Fruit fly (Drosophila melanogaster) whole organism, pupa: ENCODE measurements around the gene CG14269.

Source experiments
- CG10348 ChIP-seq: fragments of 200-800 bp; sonication (Bioruptor generic); IDR thresholded peaks from 2 replicates; pipeline ENCODE4 v1.3.6; 2022; ENCODE audit warnings: missing biosample characterization, missing genetic modification characterization
- CG15710 ChIP-seq: fragments of 200-800 bp; sonication (Bioruptor generic); optimal IDR thresholded peaks from 2 replicates; lab custom pipeline; 2018; ENCODE audit warnings: missing biosample characterization, mild to moderate bottlenecking, missing genetic modification characterization, moderate library complexity
- CG17806 ChIP-seq: fragments of 200-800 bp; sonication (Bioruptor generic); optimal IDR thresholded peaks from 2 replicates; lab custom pipeline; 2018; ENCODE audit warnings: missing biosample characterization, mild to moderate bottlenecking, missing genetic modification characterization, moderate library complexity
- CG32121 ChIP-seq: fragments of 200-800 bp; sonication (Bioruptor generic); IDR thresholded peaks from 2 replicates; pipeline ENCODE4 v1.3.6; 2022; ENCODE audit warnings: missing biosample characterization, missing genetic modification characterization
- CG8159 ChIP-seq: fragments of 200-800 bp; sonication (Bioruptor generic); optimal IDR thresholded peaks from 3 replicates; lab custom pipeline; 2018; ENCODE audit warnings: missing biosample characterization, mild to moderate bottlenecking, missing genetic modification characterization, moderate library complexity
- CG8301 ChIP-seq: fragments of 200-800 bp; sonication (Bioruptor generic); optimal IDR thresholded peaks from 2 replicates; lab custom pipeline; 2018; ENCODE audit warnings: missing biosample characterization, mild to moderate bottlenecking, missing genetic modification characterization
- D1 ChIP-seq: fragments of 200-800 bp; sonication (Bioruptor generic); optimal IDR thresholded peaks from 2 replicates; lab custom pipeline; 2018; ENCODE audit warnings: missing biosample characterization, mild to moderate bottlenecking, missing genetic modification characterization, moderate library complexity
- EcR ChIP-seq: fragments of 200-800 bp; sonication (Bioruptor generic); optimal IDR thresholded peaks from 3 replicates; lab custom pipeline; 2019; ENCODE audit warnings: missing biosample characterization, missing genetic modification characterization, mild to moderate bottlenecking, moderate library complexity, missing genetic modification reagents
- Ets98B ChIP-seq: fragments of 200-800 bp; sonication (Bioruptor generic); IDR thresholded peaks from 2 replicates; pipeline ENCODE4 v1.3.6; 2022; ENCODE audit warnings: missing biosample characterization, missing genetic modification characterization
- Pif1A ChIP-seq: fragments of 200-800 bp; sonication (Bioruptor generic); optimal IDR thresholded peaks from 3 replicates; lab custom pipeline; 2016; ENCODE audit warnings: missing biosample characterization, missing genetic modification characterization
- Pif1B ChIP-seq: fragments of 200-800 bp; sonication (Bioruptor generic); optimal IDR thresholded peaks from 3 replicates; lab custom pipeline; 2016; ENCODE audit warnings: missing biosample characterization, missing genetic modification characterization
- fd96Ca ChIP-seq: fragments of 200-800 bp; sonication (Bioruptor generic); IDR thresholded peaks from 3 replicates; pipeline ENCODE4 v1.3.6; 2022; ENCODE audit warnings: missing biosample characterization, missing genetic modification characterization
- gl ChIP-seq: fragments of 200-800 bp; sonication (Bioruptor generic); optimal IDR thresholded peaks from 2 replicates; lab custom pipeline; 2018; ENCODE audit warnings: missing biosample characterization, mild to moderate bottlenecking, missing genetic modification characterization

- TF ChIP-seq D1 (tag; lab: Kevin White, UChicago) (no peak), CG15710 (tag; lab: Kevin White, UChicago) (no peak), Pif1B (no peak), CG32121 (GFP tag; lab: Robert Waterston, UW) (no peak), EcR (GFP tag; lab: Kevin White, UChicago) (no peak), Pif1A (no peak), Ets98B (GFP tag; lab: Robert Waterston, UW) (no peak), fd96Ca (GFP tag; lab: Robert Waterston, UW) (no peak), CG10348 (GFP tag; lab: Robert Waterston, UW) (no peak), CG8301 (tag; lab: Kevin White, UChicago) (no peak), gl (tag; lab: Kevin White, UChicago) (no peak), CG8159 (tag; lab: Kevin White, UChicago) (no peak), CG17806 (tag; lab: Kevin White, UChicago) (no peak)
These were observed 8.6 kb downstream of the CG14269 start for dm6 chrX:3426803-3427613.
